Fruit fly (Drosophila melanogaster): ENCODE measurements around the gene CG42747.
A peak's percentile ranks its signal among the peaks of the same experiment; 100 is the strongest.

Gene CG42747

dm6 chr3L:6494928-6495806 lies 94.8 kb downstream of the CG42747 start, which contains the start of the genes Vps8 and sfl (continued):
- no peak for TF ChIP-seq wdn (GFP tag; IDR thresholded peaks at IDR 0.05)
- TF ChIP-seq Vsx1 (GFP tag; optimal IDR thresholded peaks at IDR 0.05): no peak
- TF ChIP-seq salm (tag; optimal IDR thresholded peaks at IDR 0.05): no peak
- no peak for TF ChIP-seq Chrac-16 (GFP tag; optimal IDR thresholded peaks at IDR 0.05)
- no peak for TF ChIP-seq CG10431 (GFP tag; optimal IDR thresholded peaks at IDR 0.05)
- TF ChIP-seq hbn (GFP tag; IDR thresholded peaks at IDR 0.05; ENCODE audit: partially characterized antibody): peak; percentile 68; the same call in 1 of the 2 replicates
- TF ChIP-seq CG14860 (GFP tag; IDR thresholded peaks at IDR 0.05; ENCODE audit: partially characterized antibody): peak; percentile 80
- TF ChIP-seq CG6791 (GFP tag; IDR thresholded peaks at IDR 0.05; ENCODE audit: partially characterized antibody): peak; percentile 86
- no peak for TF ChIP-seq CG8388 (GFP tag; optimal IDR thresholded peaks at IDR 0.05)
- no peak for TF ChIP-seq CG17328 (GFP tag; IDR thresholded peaks at IDR 0.05)
- peak; percentile 32 for TF ChIP-seq CG10147 (GFP tag; optimal IDR thresholded peaks at IDR 0.05)
- no peak for TF ChIP-seq CG8478 (optimal IDR thresholded peaks at IDR 0.05)
- TF ChIP-seq fd102C (GFP tag; optimal IDR thresholded peaks at IDR 0.05): no peak
- TF ChIP-seq Dp (GFP tag; optimal IDR thresholded peaks at IDR 0.05): peak; percentile 32
- no peak for TF ChIP-seq zf30C (GFP tag; optimal IDR thresholded peaks at IDR 0.05)
- TF ChIP-seq sqz (GFP tag; optimal IDR thresholded peaks at IDR 0.05): no peak
- TF ChIP-seq CG4360 (GFP tag; IDR thresholded peaks at IDR 0.05): no peak
- no peak for TF ChIP-seq ssp (GFP tag; IDR thresholded peaks at IDR 0.05)
- TF ChIP-seq caup (GFP tag; optimal IDR thresholded peaks at IDR 0.05; ENCODE audit: severe bottlenecking): no peak
- peak; percentile 25 for TF ChIP-seq Ets97D (GFP tag; optimal IDR thresholded peaks at IDR 0.05)
- TF ChIP-seq CG2116 (GFP tag; optimal IDR thresholded peaks at IDR 0.05): peak; percentile 90
- peak; percentile 7 for TF ChIP-seq Hmx (GFP tag; optimal IDR thresholded peaks at IDR 0.05)
- no peak for TF ChIP-seq CG9817 (tag; optimal IDR thresholded peaks at IDR 0.05)
- TF ChIP-seq Lhr (GFP tag; optimal IDR thresholded peaks at IDR 0.05): peak; percentile 32
- peak; percentile 65 for TF ChIP-seq CG10267 (tag; optimal IDR thresholded peaks at IDR 0.05)
- TF ChIP-seq CG1024 (GFP tag; IDR thresholded peaks at IDR 0.05): no peak
- peak; percentile 10 for TF ChIP-seq odd (GFP tag; optimal IDR thresholded peaks at IDR 0.05)
- no peak for TF ChIP-seq pnt (GFP tag; optimal IDR thresholded peaks at IDR 0.05)
- TF ChIP-seq CG15479 (GFP tag; optimal IDR thresholded peaks at IDR 0.05): no peak
- no peak for TF ChIP-seq CG15073 (GFP tag; optimal IDR thresholded peaks at IDR 0.05)
- TF ChIP-seq Drgx (GFP tag; IDR thresholded peaks at IDR 0.05): no peak
- no peak for TF ChIP-seq D19B (GFP tag; optimal IDR thresholded peaks at IDR 0.05)
- no peak for TF ChIP-seq disco-r (GFP tag; optimal IDR thresholded peaks at IDR 0.05)
- TF ChIP-seq dmrt99B (tag; optimal IDR thresholded peaks at IDR 0.05): peak; percentile 22
- TF ChIP-seq trem (tag; optimal IDR thresholded peaks at IDR 0.05): peak; percentile 98
- TF ChIP-seq CG2199 (GFP tag; IDR thresholded peaks at IDR 0.05): no peak
- TF ChIP-seq CG4820 (GFP tag; optimal IDR thresholded peaks at IDR 0.05): no peak
- no peak for TF ChIP-seq CG12744 (GFP tag; optimal IDR thresholded peaks at IDR 0.05)
- TF ChIP-seq run (tag; optimal IDR thresholded peaks at IDR 0.05): no peak
- no peak for TF ChIP-seq Xrp1 (GFP tag; IDR thresholded peaks at IDR 0.05)
- TF ChIP-seq CG2875 (GFP tag; optimal IDR thresholded peaks at IDR 0.05): no peak
- TF ChIP-seq CG14014 (GFP tag; IDR thresholded peaks at IDR 0.05): no peak
- TF ChIP-seq YL-1 (GFP tag; optimal IDR thresholded peaks at IDR 0.05): peak; percentile 45
- no peak for TF ChIP-seq kay (GFP tag; optimal IDR thresholded peaks at IDR 0.05)
- TF ChIP-seq en (GFP tag; optimal IDR thresholded peaks at IDR 0.05): no peak
- no peak for TF ChIP-seq Bdp1 (GFP tag; optimal IDR thresholded peaks at IDR 0.05)
- peak; percentile 93 for TF ChIP-seq CG42726 (GFP tag; IDR thresholded peaks at IDR 0.05; ENCODE audit: partially characterized antibody)
- TF ChIP-seq CG10366 (GFP tag; IDR thresholded peaks at IDR 0.05): no peak
- TF ChIP-seq dimm (GFP tag; IDR thresholded peaks at IDR 0.05): no peak
